Worm (Caenorhabditis elegans) whole organism, midembryonic: Measurements from ENCODE around the gene sdf-9.

Experiments used
- T22C8.4 ChIP-seq: fragments of 200-800 bp; sonication (Bioruptor generic); IDR thresholded peaks from 2 replicates; pipeline ENCODE4 v1.3.6; 2022; ENCODE audit warnings: missing genetic modification characterization, missing compliant biosample characterization
- cog-1 ChIP-seq: sonication (generic microtip); optimal IDR thresholded peaks from 2 replicates; lab custom pipeline; 2016; ENCODE audit warnings: missing genetic modification characterization, missing compliant biosample characterization
- flt-1 ChIP-seq: fragments of 200-800 bp; sonication (Bioruptor generic); IDR thresholded peaks from 2 replicates; pipeline ENCODE4 v1.3.6; 2022; ENCODE audit warnings: missing genetic modification characterization, missing compliant biosample characterization
- klf-2 ChIP-seq: fragments of 200-800 bp; sonication (Bioruptor generic); conservative IDR thresholded peaks from 2 replicates; pipeline ENCODE4 v1.3.6; 2022; ENCODE audit warnings: missing genetic modification reagents, missing genetic modification characterization, missing compliant biosample characterization
- med-1 ChIP-seq: sonication (generic microtip); optimal IDR thresholded peaks from 2 replicates; lab custom pipeline; 2017; ENCODE audit warnings: missing genetic modification characterization, mild to moderate bottlenecking, missing compliant biosample characterization, antibody characterized with exemption, missing genetic modification reagents; ENCODE audit not compliant: insufficient read depth
- ref-1 ChIP-seq: fragments of 200-800 bp; sonication (Bioruptor generic); conservative IDR thresholded peaks from 2 replicates; pipeline ENCODE4 v1.3.6; 2022; ENCODE audit warnings: missing genetic modification reagents, missing genetic modification characterization, missing compliant biosample characterization
- tab-1 ChIP-seq: fragments of 200-800 bp; sonication (Bioruptor generic); IDR thresholded peaks from 2 replicates; pipeline ENCODE4 v1.3.6; 2022; ENCODE audit warnings: missing genetic modification characterization, missing compliant biosample characterization
- ztf-23 ChIP-seq: fragments of 200-800 bp; sonication (Bioruptor generic); IDR thresholded peaks from 2 replicates; pipeline ENCODE4 v1.3.6; 2022; ENCODE audit warnings: missing genetic modification reagents, missing genetic modification characterization, missing compliant biosample characterization
- ztf-29 ChIP-seq: fragments of 200-800 bp; sonication (Bioruptor generic); IDR thresholded peaks from 2 replicates; pipeline ENCODE4 v1.3.6; 2022; ENCODE audit warnings: missing genetic modification reagents, missing genetic modification characterization, missing compliant biosample characterization

sdf-9 gene

ce11 chrV:20845524-20846208 is 47.6 kb downstream of the sdf-9 start, which contains the start of the genes F31D4.2 and fkb-6:
Gene F31D4.2, minus strand, starts transcription at chrV:20845546.
Gene fkb-6, plus strand, starts transcription at chrV:20846158.
- TF ChIP-seq cog-1 (tag; lab: Kevin White, UChicago) (peak; percentile 6), tab-1 (GFP tag; lab: Robert Waterston, UW) (no peak)

ce11 chrV:20847743-20848229 is 49.8 kb downstream of the sdf-9 start:
- no peak for TF ChIP-seq klf-2 (GFP tag; lab: Robert Waterston, UW)
- TF ChIP-seq med-1 (GFP tag; lab: Kevin White, UChicago), result no peak
- TF ChIP-seq flt-1 (GFP tag; lab: Robert Waterston, UW), result no peak
- no peak for TF ChIP-seq cog-1 (tag; lab: Kevin White, UChicago)
- TF ChIP-seq T22C8.4 (GFP tag; lab: Robert Waterston, UW), result no peak
- TF ChIP-seq tab-1 (GFP tag; lab: Robert Waterston, UW), result no peak
- no peak for TF ChIP-seq ref-1 (GFP tag; lab: Robert Waterston, UW)
- no peak for TF ChIP-seq ztf-23 (GFP tag; lab: Robert Waterston, UW)
- no peak for TF ChIP-seq ztf-29 (GFP tag; lab: Robert Waterston, UW)

- TF ChIP-seq T22C8.4 (GFP tag; lab: Robert Waterston, UW) (no peak), med-1 (GFP tag; lab: Kevin White, UChicago) (no peak), cog-1 (tag; lab: Kevin White, UChicago) (no peak), tab-1 (GFP tag; lab: Robert Waterston, UW) (no peak), flt-1 (GFP tag; lab: Robert Waterston, UW) (no peak), ztf-23 (GFP tag; lab: Robert Waterston, UW) (no peak), ztf-29 (GFP tag; lab: Robert Waterston, UW) (no peak)
These were observed 52.6 kb downstream of the sdf-9 start, which contains the start of gene clec-264 for ce11 chrV:20850580-20850979. Gene clec-264, minus strand, starts transcription at chrV:20850701.
